Worm (Caenorhabditis elegans) whole organism, L3 larva: ENCODE results near the gene F52G3.5.

Source experiments
- ama-1 ChIP-seq: fragments of 150-350 bp; optimal IDR thresholded peaks from 2 replicates; lab custom pipeline; 2018
- nhr-12 ChIP-seq: fragments of 150-350 bp; optimal IDR thresholded peaks from 2 replicates; lab custom pipeline; 2014; ENCODE audit warnings: missing biosample characterization, missing genetic modification characterization

- TF ChIP-seq ama-1 (lab: Kevin White, UChicago) (no peak), nhr-12 (tag; lab: Kevin White, UChicago) (no peak)
Measured at ce11 chrX:16994417-16994816, 18.5 kb upstream of the F52G3.5 start.
